In genomic region chr3L:16011319-16012210, dm6 we compare ENCODE assay signal across 4 fruit fly cellular contexts.
TF ChIP-seq lines count a peak whose summit lies in the region.

TSS of gene mib1 (minus strand) at chr3L:16011812.

TF ChIP-seq in whole organism, adult, 20 proteins besides CTCF, POLR2A, EP300 and RAD21 (continued from another document):
- peak; percentile 29 for TF ChIP-seq CG7101 (tag; optimal IDR thresholded peaks at IDR 0.05; lab: Kevin White, UChicago)
- peak; percentile 5 for TF ChIP-seq CG11617 (GFP tag; optimal IDR thresholded peaks at IDR 0.05; lab: Kevin White, UChicago)

TF ChIP-seq in whole organism, embryonic, 481 proteins besides CTCF, POLR2A, EP300 and RAD21 (continued from another document and continues in another):
- peak; percentile 76 for TF ChIP-seq Ets65A (GFP tag; lab: Kevin White, UChicago)
- no peak; the same call in none of the 3 replicates for TF ChIP-seq zen2 (GFP tag; IDR thresholded peaks at IDR 0.05; lab: Robert Waterston, UW; ENCODE audit: partially characterized antibody)
- TF ChIP-seq HHEX (GFP tag; optimal IDR thresholded peaks at IDR 0.05; lab: Kevin White, UChicago): peak; percentile 28
- TF ChIP-seq Bgb (GFP tag; IDR thresholded peaks at IDR 0.05; lab: Robert Waterston, UW; ENCODE audit: partially characterized antibody): peak; percentile 95
- no peak for TF ChIP-seq CG1792 (GFP tag; optimal IDR thresholded peaks at IDR 0.05; lab: Kevin White, UChicago)
- TF ChIP-seq Xrp1 (GFP tag; IDR thresholded peaks at IDR 0.05; lab: Robert Waterston, UW): no peak
- TF ChIP-seq CG14965 (GFP tag; optimal IDR thresholded peaks at IDR 0.05; lab: Kevin White, UChicago; ENCODE audit: borderline replicate concordance): no peak
- TF ChIP-seq kah (GFP tag; optimal IDR thresholded peaks at IDR 0.05; lab: Kevin White, UChicago): peak; percentile 86
- no peak for TF ChIP-seq tin (GFP tag; optimal IDR thresholded peaks at IDR 0.05; lab: Kevin White, UChicago)
- no peak for TF ChIP-seq tgo (GFP tag; IDR thresholded peaks at IDR 0.05; lab: Robert Waterston, UW)
- TF ChIP-seq Fer2 (tag; optimal IDR thresholded peaks at IDR 0.05; lab: Kevin White, UChicago): no peak
- peak; percentile 6 for TF ChIP-seq CG17385 (GFP tag; optimal IDR thresholded peaks at IDR 0.05; lab: Kevin White, UChicago)
- no peak for TF ChIP-seq sisA (GFP tag; IDR thresholded peaks at IDR 0.05; lab: Robert Waterston, UW)
- TF ChIP-seq CG32532 (GFP tag; IDR thresholded peaks at IDR 0.05; lab: Robert Waterston, UW): peak; percentile 57
- TF ChIP-seq insv (GFP tag; optimal IDR thresholded peaks at IDR 0.05; lab: Kevin White, UChicago): peak in 1 of 2 experiments; percentile 19
- TF ChIP-seq gem (tag; optimal IDR thresholded peaks at IDR 0.05; lab: Kevin White, UChicago): peak; percentile 24
- TF ChIP-seq CG12391 (tag; optimal IDR thresholded peaks at IDR 0.05; lab: Kevin White, UChicago): peak; percentile 65
- peak; percentile 59 for TF ChIP-seq lab (GFP tag; optimal IDR thresholded peaks at IDR 0.05; lab: Kevin White, UChicago)
- TF ChIP-seq dati (GFP tag; IDR thresholded peaks at IDR 0.05; lab: Robert Waterston, UW): no peak
- TF ChIP-seq usp (GFP tag; optimal IDR thresholded peaks at IDR 0.05; lab: Kevin White, UChicago): no peak
- TF ChIP-seq CG15073 (GFP tag; optimal IDR thresholded peaks at IDR 0.05; lab: Kevin White, UChicago): no peak
- no peak for TF ChIP-seq Drgx (GFP tag; IDR thresholded peaks at IDR 0.05; lab: Robert Waterston, UW)
- TF ChIP-seq Side (GFP tag; optimal IDR thresholded peaks at IDR 0.05; lab: Kevin White, UChicago): no peak
- TF ChIP-seq dmrt11E (tag; optimal IDR thresholded peaks at IDR 0.05; lab: Kevin White, UChicago): peak; percentile 1
- TF ChIP-seq CG8089 (GFP tag; optimal IDR thresholded peaks at IDR 0.05; lab: Kevin White, UChicago): no peak
- TF ChIP-seq zen (tag; optimal IDR thresholded peaks at IDR 0.05; lab: Kevin White, UChicago): no peak
- TF ChIP-seq CG1647 (GFP tag; optimal IDR thresholded peaks at IDR 0.05; lab: Kevin White, UChicago): no peak
- no peak for TF ChIP-seq Chrac-16 (GFP tag; optimal IDR thresholded peaks at IDR 0.05; lab: Kevin White, UChicago)
- TF ChIP-seq CG12769 (tag; optimal IDR thresholded peaks at IDR 0.05; lab: Kevin White, UChicago): peak; percentile 76
- TF ChIP-seq twi (tag; optimal IDR thresholded peaks at IDR 0.05; lab: Kevin White, UChicago): peak; percentile 19
- peak; percentile 50 for TF ChIP-seq CG13624 (GFP tag; optimal IDR thresholded peaks at IDR 0.05; lab: Kevin White, UChicago)
- TF ChIP-seq gcm (GFP tag; optimal IDR thresholded peaks at IDR 0.05; lab: Kevin White, UChicago): peak; percentile 28
- peak; percentile 65 for TF ChIP-seq CG9437 (GFP tag; optimal IDR thresholded peaks at IDR 0.05; lab: Kevin White, UChicago)
- peak; percentile 32 for TF ChIP-seq zfh2 (GFP tag; optimal IDR thresholded peaks at IDR 0.05; lab: Kevin White, UChicago)
- no peak for TF ChIP-seq ro (GFP tag; IDR thresholded peaks at IDR 0.05; lab: Robert Waterston, UW)
- peak; percentile 32; the same call in 1 of the 2 replicates for TF ChIP-seq ara (GFP tag; IDR thresholded peaks at IDR 0.05; lab: Robert Waterston, UW)
- peak; percentile 24 for TF ChIP-seq Hsf (GFP tag; optimal IDR thresholded peaks at IDR 0.05; lab: Kevin White, UChicago)
- TF ChIP-seq zf30C (GFP tag; optimal IDR thresholded peaks at IDR 0.05; lab: Kevin White, UChicago): peak; percentile 19
- peak; percentile 5 for TF ChIP-seq CG4820 (GFP tag; optimal IDR thresholded peaks at IDR 0.05; lab: Kevin White, UChicago)
- no peak for TF ChIP-seq eve (GFP tag; optimal IDR thresholded peaks at IDR 0.05; lab: Kevin White, UChicago)
- TF ChIP-seq hkb (optimal IDR thresholded peaks at IDR 0.05; lab: Kevin White, UChicago): no peak
- TF ChIP-seq hkb (GFP tag; IDR thresholded peaks at IDR 0.05; lab: Robert Waterston, UW): 0 out of 2 replicates have a peak, but pooled peaks have one; percentile 13
- TF ChIP-seq pros (GFP tag; optimal IDR thresholded peaks at IDR 0.05; lab: Kevin White, UChicago): peak; percentile 46

TF ChIP-seq in whole organism, prepupa, 60 proteins besides CTCF, POLR2A, EP300 and RAD21 (continued from another document):
- TF ChIP-seq CG34406 (GFP tag; optimal IDR thresholded peaks at IDR 0.05; lab: Kevin White, UChicago) (no peak), spab (GFP tag; optimal IDR thresholded peaks at IDR 0.05; lab: Kevin White, UChicago) (peak; percentile 23), CG4318 (GFP tag; optimal IDR thresholded peaks at IDR 0.05; lab: Kevin White, UChicago) (no peak), Eip93F (GFP tag; optimal IDR thresholded peaks at IDR 0.05; lab: Kevin White, UChicago) (no peak), CG11902 (GFP tag; optimal IDR thresholded peaks at IDR 0.05; lab: Kevin White, UChicago) (no peak), CG11762 (GFP tag; optimal IDR thresholded peaks at IDR 0.05; lab: Kevin White, UChicago; ENCODE audit: insufficient read depth) (no peak), eg (GFP tag; IDR thresholded peaks at IDR 0.05; lab: Robert Waterston, UW) (no peak; the same call in 2 of the 3 replicates), dsx (GFP tag; optimal IDR thresholded peaks at IDR 0.05; lab: Kevin White, UChicago; ENCODE audit: poor library complexity, severe bottlenecking) (no peak), lz (GFP tag; optimal IDR thresholded peaks at IDR 0.05; lab: Kevin White, UChicago) (no peak), Ets96B (tag; optimal IDR thresholded peaks at IDR 0.05; lab: Kevin White, UChicago) (no peak), CG6792 (GFP tag; optimal IDR thresholded peaks at IDR 0.05; lab: Kevin White, UChicago) (no peak), CG6163 (GFP tag; IDR thresholded peaks at IDR 0.05; lab: Robert Waterston, UW) (peak; percentile 48), Blimp-1 (GFP tag; optimal IDR thresholded peaks at IDR 0.05; lab: Kevin White, UChicago) (peak; percentile 37), Sox14 (GFP tag; optimal IDR thresholded peaks at IDR 0.05; lab: Kevin White, UChicago) (no peak), CG10669 (GFP tag; optimal IDR thresholded peaks at IDR 0.05; lab: Kevin White, UChicago) (no peak), CG6276 (GFP tag; optimal IDR thresholded peaks at IDR 0.05; lab: Kevin White, UChicago) (peak; percentile 19), Smox (GFP tag; optimal IDR thresholded peaks at IDR 0.05; lab: Kevin White, UChicago) (no peak), Eip75B (GFP tag; optimal IDR thresholded peaks at IDR 0.05; lab: Kevin White, UChicago) (no peak), CG1621 (tag; optimal IDR thresholded peaks at IDR 0.05; lab: Kevin White, UChicago) (peak; percentile 29), CG9139 (GFP tag; optimal IDR thresholded peaks at IDR 0.05; lab: Kevin White, UChicago) (peak; percentile 39), topi (GFP tag; optimal IDR thresholded peaks at IDR 0.05; lab: Kevin White, UChicago) (no peak), pdm3 (GFP tag; optimal IDR thresholded peaks at IDR 0.05; lab: Kevin White, UChicago) (no peak), Sox15 (GFP tag; optimal IDR thresholded peaks at IDR 0.05; lab: Kevin White, UChicago) (no peak), Sox102F (GFP tag; optimal IDR thresholded peaks at IDR 0.05; lab: Kevin White, UChicago) (no peak), CG6808 (GFP tag; optimal IDR thresholded peaks at IDR 0.05; lab: Kevin White, UChicago) (peak; percentile 66), svp (GFP tag; lab: Kevin White, UChicago) (peak; percentile 75), net (GFP tag; optimal IDR thresholded peaks at IDR 0.05; lab: Kevin White, UChicago) (peak; percentile 34), OdsH (GFP tag; optimal IDR thresholded peaks at IDR 0.05; lab: Kevin White, UChicago) (no peak), fd85E (GFP tag; optimal IDR thresholded peaks at IDR 0.05; lab: Kevin White, UChicago) (no peak), fkh (GFP tag; optimal IDR thresholded peaks at IDR 0.05; lab: Kevin White, UChicago) (peak; percentile 24), ss (GFP tag; optimal IDR thresholded peaks at IDR 0.05; lab: Kevin White, UChicago) (peak; percentile 66 to 81), CG8632 (GFP tag; optimal IDR thresholded peaks at IDR 0.05; lab: Kevin White, UChicago) (no peak), CG7368 (GFP tag; optimal IDR thresholded peaks at IDR 0.05; lab: Kevin White, UChicago) (peak; percentile 44), cyc (GFP tag; optimal IDR thresholded peaks at IDR 0.05; lab: Kevin White, UChicago) (peak; percentile 41), dac (GFP tag; optimal IDR thresholded peaks at IDR 0.05; lab: Kevin White, UChicago) (no peak), Gug (GFP tag; IDR thresholded peaks at IDR 0.05; lab: Robert Waterston, UW) (no peak; the same call in 1 of the 2 replicates), salr (GFP tag; optimal IDR thresholded peaks at IDR 0.05; lab: Kevin White, UChicago) (no peak), Hr38 (GFP tag; optimal IDR thresholded peaks at IDR 0.05; lab: Kevin White, UChicago) (no peak), CG15336 (GFP tag; IDR thresholded peaks at IDR 0.05; lab: Robert Waterston, UW) (0 out of 2 replicates have a peak, but pooled peaks have one; percentile 19), Hr39 (GFP tag; optimal IDR thresholded peaks at IDR 0.05; lab: Kevin White, UChicago) (no peak), CG3919 (GFP tag; optimal IDR thresholded peaks at IDR 0.05; lab: Kevin White, UChicago) (peak; percentile 53)

TF ChIP-seq in whole organism, pupa, 21 proteins besides CTCF, POLR2A, EP300 and RAD21 (continued from another document):
- TF ChIP-seq Pif1A (GFP tag; optimal IDR thresholded peaks at IDR 0.05; lab: Kevin White, UChicago): no peak
